Fruit fly (Drosophila melanogaster) whole organism: ENCODE measurements around the gene sowi.

Source experiments
- CG8478 ChIP-seq: fragments of >200 bp; optimal IDR thresholded peaks from 2 replicates; lab custom pipeline; 2018; ENCODE audit warnings: inconsistent platforms
- Dll ChIP-seq: fragments of >200 bp; optimal IDR thresholded peaks from 2 replicates; lab custom pipeline; 2017
- EcR ChIP-seq, 2 experiments: fragments of >200 bp; optimal IDR thresholded peaks; 2 replicates each; lab custom pipeline; 2017; ENCODE audit warnings: missing biosample characterization in 2 of 2, missing genetic modification characterization in 2 of 2, missing genetic modification reagents in 2 of 2
- pan ChIP-seq: fragments of >200 bp; optimal IDR thresholded peaks from 2 replicates; lab custom pipeline; 2017
- psq ChIP-seq: fragments of >200 bp; optimal IDR thresholded peaks from 2 replicates; lab custom pipeline; 2017
- usp ChIP-seq: fragments of >200 bp; optimal IDR thresholded peaks from 2 replicates; lab custom pipeline; 2017; ENCODE audit warnings: missing biosample characterization, missing genetic modification characterization, mixed read lengths

The sowi gene

DNA sequence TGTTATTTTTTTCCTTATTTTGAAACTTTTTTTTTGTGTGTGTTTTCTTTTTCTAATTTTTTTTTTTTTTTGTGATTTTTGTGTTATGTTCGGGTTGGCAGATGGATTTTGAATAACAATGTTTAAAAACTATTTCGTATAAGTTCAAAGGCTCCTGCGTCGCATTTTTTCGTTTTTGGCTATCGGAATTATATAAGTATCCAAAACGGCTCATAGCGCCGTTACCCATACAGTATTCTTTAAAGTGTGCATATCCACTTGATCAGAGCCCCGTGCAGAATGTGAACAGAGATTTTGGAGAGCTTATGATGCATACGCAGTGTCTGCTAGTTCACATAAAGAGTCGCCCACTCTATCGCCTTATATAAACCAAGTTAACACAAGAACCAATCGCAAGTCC lies at the start of gene sowi:
TSS of gene sowi (minus strand) at position 101 of the 400 bp plus-strand sequence.
- no peak for TF ChIP-seq Dll (lab: Kevin White, UChicago)
- no peak for TF ChIP-seq psq (lab: Kevin White, UChicago)
- TF ChIP-seq CG8478 (lab: Kevin White, UChicago), result no peak
- no peak for TF ChIP-seq EcR (GFP tag; optimal IDR thresholded peaks at IDR 0.05; lab: Kevin White, UChicago)
- TF ChIP-seq pan (lab: Kevin White, UChicago), result no peak
- TF ChIP-seq usp (GFP tag; lab: Kevin White, UChicago), result no peak

dm6 chr3R:6674548-6674947 lies 46.8 kb upstream of the sowi start:
- no peak for TF ChIP-seq psq (lab: Kevin White, UChicago)
- TF ChIP-seq Dll (lab: Kevin White, UChicago), result no peak

- TF ChIP-seq CG8478 (lab: Kevin White, UChicago), result no peak
- no peak for TF ChIP-seq psq (lab: Kevin White, UChicago)
- no peak for TF ChIP-seq EcR (GFP tag; optimal IDR thresholded peaks at IDR 0.05; lab: Kevin White, UChicago)
- TF ChIP-seq usp (GFP tag; lab: Kevin White, UChicago), result no peak
- no peak for TF ChIP-seq Dll (lab: Kevin White, UChicago)
- no peak for TF ChIP-seq pan (lab: Kevin White, UChicago)
These were observed 44.8 kb upstream of the sowi start for dm6 chr3R:6672303-6673007.

DNA sequence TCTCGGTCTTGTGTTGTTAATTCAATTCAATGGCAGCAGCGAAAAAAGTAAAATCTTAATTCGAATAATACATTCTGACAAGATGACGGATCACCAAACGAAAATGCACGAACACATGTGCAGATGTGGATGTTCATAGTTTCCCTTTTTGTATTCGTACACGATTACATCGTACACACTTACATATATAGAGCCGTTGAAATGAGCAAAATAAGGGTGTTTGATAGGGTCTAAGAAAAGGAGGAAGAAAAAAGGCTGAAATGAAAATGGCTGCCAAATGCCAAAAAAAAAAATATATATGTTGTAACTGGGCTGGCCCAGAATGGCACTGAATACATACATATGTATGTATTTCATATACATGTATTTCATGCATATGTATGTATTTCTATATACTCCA lies 40.5 kb upstream of the sowi start:
- no peak for TF ChIP-seq EcR (GFP tag; optimal IDR thresholded peaks at IDR 0.05; lab: Kevin White, UChicago)
- TF ChIP-seq CG8478 (lab: Kevin White, UChicago), result no peak
- TF ChIP-seq Dll (lab: Kevin White, UChicago), result no peak
- no peak for TF ChIP-seq pan (lab: Kevin White, UChicago)
- TF ChIP-seq usp (GFP tag; lab: Kevin White, UChicago), result no peak
- TF ChIP-seq psq (lab: Kevin White, UChicago), result no peak

- no peak for TF ChIP-seq pan (lab: Kevin White, UChicago)
- TF ChIP-seq psq (lab: Kevin White, UChicago), result no peak
- no peak for TF ChIP-seq Dll (lab: Kevin White, UChicago)
- no peak for TF ChIP-seq EcR (GFP tag; optimal IDR thresholded peaks at IDR 0.05; lab: Kevin White, UChicago)
- no peak for TF ChIP-seq CG8478 (lab: Kevin White, UChicago)
- TF ChIP-seq usp (GFP tag; lab: Kevin White, UChicago), result no peak
These were observed 39.5 kb upstream of the sowi start for dm6 chr3R:6667245-6667644.

DNA sequence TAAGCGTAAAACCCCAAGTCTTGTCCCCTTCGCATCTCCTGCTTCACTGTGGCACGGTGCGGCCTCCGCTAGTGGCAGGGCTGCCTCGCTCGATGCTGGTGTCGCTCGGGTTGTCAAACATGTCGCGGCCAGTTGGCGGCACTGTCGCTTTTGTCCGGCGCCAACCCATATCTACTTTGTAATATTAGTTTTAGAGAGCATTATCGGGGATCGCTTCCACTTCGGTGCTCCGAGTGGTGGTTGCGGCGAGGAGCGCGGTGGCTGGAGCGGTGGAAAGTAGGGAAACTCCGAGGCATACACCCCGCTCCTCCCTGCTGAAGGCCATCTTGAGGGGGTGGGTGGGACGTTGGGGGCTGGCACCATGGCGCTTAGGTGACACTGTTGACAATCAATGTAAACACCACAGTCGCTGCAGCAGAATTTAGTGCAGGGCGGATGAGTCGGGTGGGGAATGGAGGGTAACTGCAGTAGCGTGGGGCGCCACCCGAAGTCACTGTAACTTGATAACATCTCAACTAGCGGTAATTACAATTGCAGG lies 37.5 kb upstream of the sowi start:
- TF ChIP-seq usp (GFP tag; lab: Kevin White, UChicago) (no peak), psq (lab: Kevin White, UChicago) (no peak), CG8478 (lab: Kevin White, UChicago) (no peak), pan (lab: Kevin White, UChicago) (no peak), EcR (GFP tag; optimal IDR thresholded peaks at IDR 0.05; lab: Kevin White, UChicago) (no peak), Dll (lab: Kevin White, UChicago) (no peak)

dm6 chr3R:6664371-6665116 lies 36.8 kb upstream of the sowi start:
- TF ChIP-seq pan (lab: Kevin White, UChicago) (no peak), Dll (lab: Kevin White, UChicago) (no peak), EcR (GFP tag; optimal IDR thresholded peaks at IDR 0.05; lab: Kevin White, UChicago) (no peak)

DNA sequence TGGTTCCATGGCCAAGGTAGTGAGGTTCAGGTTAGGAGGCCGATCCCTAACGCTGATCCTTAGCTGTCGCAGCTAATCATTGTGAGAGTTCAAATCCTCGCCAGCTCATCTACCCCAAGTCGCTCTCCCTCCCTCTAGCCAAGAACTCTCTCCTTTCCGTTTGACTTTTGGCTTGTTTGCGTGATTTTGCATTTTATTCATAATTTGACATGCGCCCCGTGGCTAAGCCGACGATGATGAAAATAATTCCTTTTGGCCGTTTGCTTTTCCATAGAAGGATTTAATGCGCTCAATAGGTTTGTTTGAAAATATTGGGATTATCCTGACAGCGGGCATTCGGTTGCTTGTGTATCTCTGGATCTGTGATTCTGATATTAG lies 35.6 kb upstream of the sowi start:
- TF ChIP-seq EcR (GFP tag; optimal IDR thresholded peaks at IDR 0.05; lab: Kevin White, UChicago) (no peak), pan (lab: Kevin White, UChicago) (no peak), CG8478 (lab: Kevin White, UChicago) (no peak), usp (GFP tag; lab: Kevin White, UChicago) (no peak), Dll (lab: Kevin White, UChicago) (no peak), psq (lab: Kevin White, UChicago) (no peak)

DNA sequence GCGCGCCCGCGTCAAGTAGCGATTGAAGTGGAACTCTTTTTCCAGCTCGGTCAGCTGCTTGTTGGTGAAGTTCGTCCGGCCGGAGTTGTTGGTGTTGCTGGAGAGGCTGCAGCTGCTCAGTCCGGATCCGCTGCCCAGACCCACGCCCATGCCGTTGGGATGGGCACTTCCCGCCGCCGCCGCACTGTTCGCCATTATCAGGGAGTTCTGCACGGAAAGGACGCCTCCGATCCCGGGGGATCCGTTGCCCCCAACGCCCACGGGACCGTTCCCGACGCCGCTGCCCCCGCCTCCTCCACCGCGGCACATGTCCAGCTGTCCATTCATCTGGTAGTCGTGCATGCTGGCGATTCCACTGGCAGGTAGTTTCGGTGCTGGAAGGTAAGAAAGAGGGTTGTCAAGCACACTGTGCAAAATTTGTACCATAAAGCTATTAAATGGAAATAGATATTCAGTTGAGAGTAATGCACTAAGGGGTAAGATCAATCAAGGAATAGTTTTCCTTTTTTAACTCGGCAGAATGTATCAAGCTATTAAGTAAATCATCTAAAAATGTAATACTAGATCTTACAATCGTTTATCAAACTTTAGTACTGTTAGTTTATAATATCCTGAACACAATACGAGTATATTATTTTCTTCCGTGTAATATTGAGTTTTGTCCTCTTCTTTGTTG lies 35.1 kb upstream of the sowi start:
- TF ChIP-seq CG8478 (lab: Kevin White, UChicago), result no peak
- TF ChIP-seq pan (lab: Kevin White, UChicago), result no peak
- no peak for TF ChIP-seq psq (lab: Kevin White, UChicago)
- no peak for TF ChIP-seq Dll (lab: Kevin White, UChicago)
- TF ChIP-seq EcR (GFP tag; optimal IDR thresholded peaks at IDR 0.05; lab: Kevin White, UChicago), result no peak
- TF ChIP-seq usp (GFP tag; lab: Kevin White, UChicago), result no peak

dm6 chr3R:6659941-6660340 lies 32.2 kb upstream of the sowi start, which contains the start of gene agt:
Gene agt (minus strand): TSS chr3R:6660100.
- TF ChIP-seq Dll (lab: Kevin White, UChicago), result no peak
- TF ChIP-seq CG8478 (lab: Kevin White, UChicago), result no peak
- no peak for TF ChIP-seq usp (GFP tag; lab: Kevin White, UChicago)
- no peak for TF ChIP-seq psq (lab: Kevin White, UChicago)
- no peak for TF ChIP-seq pan (lab: Kevin White, UChicago)
- TF ChIP-seq EcR (GFP tag; optimal IDR thresholded peaks at IDR 0.05; lab: Kevin White, UChicago), result no peak
